Worm (Caenorhabditis elegans) whole organism, L2 larva: Measurements from ENCODE around the gene mpst-3.

ENCODE experiments used
- C34F6.9 ChIP-seq: fragments of 150-350 bp; optimal IDR thresholded peaks from 2 replicates; lab custom pipeline; 2014; ENCODE audit warnings: missing biosample characterization, missing genetic modification characterization
- ama-1 ChIP-seq: fragments of 150-350 bp; optimal IDR thresholded peaks from 2 replicates; lab custom pipeline; 2018; ENCODE audit warnings: inconsistent platforms
- ceh-82 ChIP-seq: fragments of 150-350 bp; optimal IDR thresholded peaks from 2 replicates; lab custom pipeline; 2014; ENCODE audit warnings: missing biosample characterization, missing genetic modification characterization
- lin-11 ChIP-seq: fragments of 150-350 bp; sonication (generic microtip); optimal IDR thresholded peaks from 2 replicates; lab custom pipeline; 2014; ENCODE audit warnings: missing biosample characterization, missing genetic modification characterization, inconsistent platforms, mixed read lengths
- nhr-10 ChIP-seq: sonication (generic microtip); optimal IDR thresholded peaks from 2 replicates; lab custom pipeline; 2017; ENCODE audit warnings: missing biosample characterization, missing genetic modification characterization
- nhr-11 ChIP-seq: fragments of 150-350 bp; optimal IDR thresholded peaks from 2 replicates; lab custom pipeline; 2014; ENCODE audit warnings: missing biosample characterization, missing genetic modification characterization
- nhr-129 ChIP-seq: fragments of 150-350 bp; optimal IDR thresholded peaks from 2 replicates; lab custom pipeline; 2014; ENCODE audit warnings: missing biosample characterization, missing genetic modification characterization

mpst-3 gene

DNA sequence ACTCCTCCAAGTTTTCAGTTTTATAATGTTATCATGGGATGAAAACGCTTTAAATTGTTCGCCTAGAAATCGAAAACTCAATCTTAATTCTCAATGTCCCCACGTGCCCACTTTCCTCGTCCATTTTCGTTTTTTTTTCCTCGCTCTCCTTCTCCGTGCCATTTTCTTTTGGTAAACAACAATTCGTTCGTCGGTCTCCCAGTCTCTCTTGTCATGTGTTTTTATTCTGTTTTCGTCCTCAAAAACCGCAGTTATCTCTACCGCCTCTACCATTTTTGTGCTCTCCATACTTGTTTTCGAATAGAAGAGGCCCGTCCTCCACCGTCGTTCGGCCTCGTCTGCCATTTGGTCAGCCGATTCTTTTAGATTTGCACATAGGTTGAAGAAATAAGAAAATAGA lies 53.1 kb downstream of the mpst-3 start:
- TF ChIP-seq ceh-82 (tag; lab: Kevin White, UChicago) (no peak), nhr-10 (tag; lab: Kevin White, UChicago) (no peak), nhr-11 (tag; lab: Kevin White, UChicago) (no peak), ama-1 (lab: Kevin White, UChicago) (peak; percentile 17), C34F6.9 (tag; lab: Kevin White, UChicago) (peak; percentile 49), lin-11 (tag; lab: Kevin White, UChicago) (peak; percentile 43), nhr-129 (tag; lab: Kevin White, UChicago) (peak; percentile 83)
